Fruit fly (Drosophila melanogaster): ENCODE results near the gene nom.

DNA sequence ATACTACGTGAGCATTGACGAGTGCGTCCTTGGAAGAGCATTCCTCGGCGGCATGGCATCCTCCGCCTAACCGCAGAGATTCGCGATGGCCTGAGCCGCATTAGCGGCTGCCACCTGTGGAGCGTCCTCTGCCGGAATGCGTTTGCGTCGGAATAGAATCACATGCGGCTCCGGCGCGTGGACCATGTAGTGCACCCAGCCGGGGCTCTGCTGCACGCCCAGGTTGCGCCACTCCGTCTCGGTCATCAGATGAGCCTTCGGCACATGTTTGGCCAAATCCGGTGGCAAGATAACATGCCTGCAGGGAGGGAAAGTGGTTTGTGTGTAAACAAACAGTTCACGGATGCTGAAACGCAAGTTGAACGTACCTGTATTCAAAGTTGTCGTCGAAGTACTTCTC, 7.6 kb upstream of the nom start:
- TF ChIP-seq CG32532 (GFP tag; IDR thresholded peaks at IDR 0.05) (0 out of 2 replicates have a peak, but pooled peaks have one; percentile 9), CG15601 (tag; optimal IDR thresholded peaks at IDR 0.05) (no peak), h (optimal IDR thresholded peaks at IDR 0.05) (no peak), CG4854 (GFP tag; optimal IDR thresholded peaks at IDR 0.05) (no peak), klu (GFP tag; IDR thresholded peaks at IDR 0.05) (no peak), Doc3 (GFP tag; IDR thresholded peaks at IDR 0.05; ENCODE audit: partially characterized antibody) (no peak), CG5245 (GFP tag; optimal IDR thresholded peaks at IDR 0.05) (no peak), mirr (GFP tag; optimal IDR thresholded peaks at IDR 0.05) (no peak), pan (optimal IDR thresholded peaks at IDR 0.05) (no peak), pan (GFP tag; optimal IDR thresholded peaks at IDR 0.05 in 1 of 2, IDR thresholded peaks at IDR 0.05 in 1 of 2) (no peak), CG9817 (tag; optimal IDR thresholded peaks at IDR 0.05) (no peak), CG2202 (tag; optimal IDR thresholded peaks at IDR 0.05) (no peak), jumu (GFP tag; optimal IDR thresholded peaks at IDR 0.05) (no peak), CG13296 (GFP tag; optimal IDR thresholded peaks at IDR 0.05) (no peak), Myb (GFP tag; optimal IDR thresholded peaks at IDR 0.05) (no peak)

All from whole organism, embryonic.